Worm (Caenorhabditis elegans): ENCODE data around the gene F07G11.4.
"Not testable (repeated sequence)": the region's sequence is repeated elsewhere in the genome, so short reads cannot be mapped to it uniquely, and the experiment has no call there.

ce11 chrV:7337218-7337617, 42.0 kb upstream of the F07G11.4 start, which contains the start of gene F10G2.7:
- not testable (repeated sequence) for TF ChIP-seq let-526 (GFP tag; IDR thresholded peaks at IDR 0.05); mxl-1 (tag; optimal IDR thresholded peaks at IDR 0.05); K12H6.12 (tag; optimal IDR thresholded peaks at IDR 0.05); nhr-179 (tag; optimal IDR thresholded peaks at IDR 0.05); atf-7 (tag; optimal IDR thresholded peaks at IDR 0.05)
